Worm (Caenorhabditis elegans) whole organism, late embryonic: Measurements from ENCODE around the gene K07F5.8.

Source experiments
- dmd-4 ChIP-seq: sonication (generic microtip); optimal IDR thresholded peaks from 2 replicates; lab custom pipeline; 2016; ENCODE audit warnings: borderline replicate concordance, missing genetic modification characterization, missing compliant biosample characterization
- fkh-10 ChIP-seq: fragments of 150-350 bp; optimal IDR thresholded peaks from 2 replicates; lab custom pipeline; 2014; ENCODE audit warnings: missing biosample characterization, missing genetic modification reagents, missing genetic modification characterization
- pqm-1 ChIP-seq: sonication (generic microtip); optimal IDR thresholded peaks from 2 replicates; lab custom pipeline; 2016; ENCODE audit warnings: missing genetic modification characterization, missing compliant biosample characterization
- pros-1 ChIP-seq: fragments of 150-350 bp; optimal IDR thresholded peaks from 2 replicates; lab custom pipeline; 2014; ENCODE audit warnings: missing biosample characterization, missing genetic modification reagents, missing genetic modification characterization
- sdc-2 ChIP-seq: sonication (generic microtip); optimal IDR thresholded peaks from 2 replicates; lab custom pipeline; 2016; ENCODE audit warnings: missing genotype, missing genetic modification characterization, missing compliant biosample characterization
- sox-4 ChIP-seq: sonication (generic microtip); optimal IDR thresholded peaks from 2 replicates; lab custom pipeline; 2017; ENCODE audit warnings: mild to moderate bottlenecking, missing genetic modification characterization, inconsistent platforms, missing compliant biosample characterization
- tbx-2 ChIP-seq: sonication (generic microtip); optimal IDR thresholded peaks from 2 replicates; lab custom pipeline; 2016; ENCODE audit warnings: missing genetic modification characterization, missing compliant biosample characterization
- unc-55 ChIP-seq: sonication (generic microtip); optimal IDR thresholded peaks from 2 replicates; lab custom pipeline; 2017; ENCODE audit warnings: missing biosample characterization, missing genetic modification reagents, missing genetic modification characterization

DNA sequence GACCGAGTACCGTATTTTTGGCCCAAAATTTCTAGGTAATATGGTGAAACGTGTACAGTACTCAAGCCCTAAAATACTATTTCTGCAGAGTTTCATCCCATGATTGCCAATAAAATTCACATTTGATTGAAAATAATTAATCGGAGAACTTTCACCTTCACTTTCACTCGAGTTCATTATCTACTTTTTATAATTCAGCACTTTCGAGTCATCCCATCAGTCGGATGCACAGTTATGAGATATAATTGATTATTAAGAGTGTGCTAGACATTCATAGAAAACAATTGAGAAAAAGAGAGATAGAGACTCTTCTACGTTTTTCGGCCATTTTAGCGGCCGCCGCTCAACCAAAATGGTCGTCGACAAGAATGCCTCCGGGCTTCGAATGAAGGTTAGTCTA is 46.8 kb downstream of the K07F5.8 start, which contains the start of gene fat-3:
- TF ChIP-seq sox-4 (no peak), tbx-2 (tag; lab: Kevin White, UChicago) (no peak), fkh-10 (GFP tag; lab: Kevin White, UChicago) (no peak), pqm-1 (no peak), sdc-2 (tag; lab: Kevin White, UChicago) (no peak), unc-55 (GFP tag; lab: Kevin White, UChicago) (no peak), pros-1 (tag; lab: Kevin White, UChicago) (no peak), dmd-4 (tag; lab: Kevin White, UChicago) (no peak)
